Fruit fly (Drosophila melanogaster): ENCODE data around the gene Swt1.

Swt1 gene

DNA sequence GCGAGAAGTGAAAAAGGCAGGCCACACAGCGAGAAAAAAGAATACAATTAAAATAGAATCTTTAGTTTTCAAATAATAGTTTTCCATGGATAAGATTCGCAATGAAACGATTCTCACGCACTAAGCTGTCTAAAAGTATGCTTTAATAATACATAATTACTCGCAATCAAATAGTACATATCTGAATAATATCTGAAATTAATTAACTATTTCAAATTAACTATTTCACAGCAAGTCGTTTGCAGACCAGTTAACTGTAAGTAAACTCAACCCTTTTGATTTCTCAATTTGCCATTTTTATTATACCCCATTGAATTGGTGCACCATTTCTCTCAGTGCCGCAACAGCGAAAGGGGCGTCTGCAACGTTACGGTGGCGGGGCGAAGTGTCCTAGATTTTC is 35.2 kb upstream of the Swt1 start (continued):
- TF ChIP-seq CG17802 (tag; optimal IDR thresholded peaks at IDR 0.05): no peak
- TF ChIP-seq eyg (GFP tag; optimal IDR thresholded peaks at IDR 0.05): no peak
- TF ChIP-seq CG31365 (tag; optimal IDR thresholded peaks at IDR 0.05): no peak
- TF ChIP-seq CG16815 (GFP tag; optimal IDR thresholded peaks at IDR 0.05): no peak
- TF ChIP-seq CG30020 (tag; optimal IDR thresholded peaks at IDR 0.05): no peak
- no peak for TF ChIP-seq D19A (tag; optimal IDR thresholded peaks at IDR 0.05)
- no peak for TF ChIP-seq dimm (GFP tag; IDR thresholded peaks at IDR 0.05)
- no peak for TF ChIP-seq CG8359 (GFP tag; optimal IDR thresholded peaks at IDR 0.05; ENCODE audit: borderline replicate concordance)
- TF ChIP-seq bbx (GFP tag; IDR thresholded peaks at IDR 0.05; ENCODE audit: partially characterized antibody): no peak
- no peak for TF ChIP-seq CG9609 (GFP tag; optimal IDR thresholded peaks at IDR 0.05)
- no peak for TF ChIP-seq Blimp-1 (GFP tag; optimal IDR thresholded peaks at IDR 0.05)
- peak; percentile 33 for TF ChIP-seq CG10147 (GFP tag; optimal IDR thresholded peaks at IDR 0.05)
- TF ChIP-seq HHEX (GFP tag; optimal IDR thresholded peaks at IDR 0.05): peak; percentile 25
- TF ChIP-seq CG1602 (GFP tag; optimal IDR thresholded peaks at IDR 0.05): no peak
- no peak for TF ChIP-seq nerfin-2 (GFP tag; IDR thresholded peaks at IDR 0.05; ENCODE audit: partially characterized antibody)
- TF ChIP-seq CG9817 (tag; optimal IDR thresholded peaks at IDR 0.05): no peak
- no peak for TF ChIP-seq yki (optimal IDR thresholded peaks at IDR 0.05)
- no peak for TF ChIP-seq CHES-1-like (GFP tag; optimal IDR thresholded peaks at IDR 0.05)
- no peak for TF ChIP-seq B-H1 (GFP tag; IDR thresholded peaks at IDR 0.05)
- no peak for TF ChIP-seq ash1 (GFP tag; optimal IDR thresholded peaks at IDR 0.05)
- no peak for TF ChIP-seq Asciz (GFP tag; optimal IDR thresholded peaks at IDR 0.05)
- no peak for TF ChIP-seq CG10959 (GFP tag; IDR thresholded peaks at IDR 0.05)
- TF ChIP-seq CG12071 (GFP tag; optimal IDR thresholded peaks at IDR 0.05): no peak
- TF ChIP-seq unpg (GFP tag; optimal IDR thresholded peaks at IDR 0.05): peak; percentile 13
- no peak for TF ChIP-seq fd64A (GFP tag; optimal IDR thresholded peaks at IDR 0.05)
- no peak for TF ChIP-seq CG18764 (GFP tag; optimal IDR thresholded peaks at IDR 0.05)
- TF ChIP-seq Hand (GFP tag; optimal IDR thresholded peaks at IDR 0.05): peak; percentile 60
- no peak for TF ChIP-seq CG16813 (GFP tag; IDR thresholded peaks at IDR 0.05; ENCODE audit: partially characterized antibody)
- peak; percentile 2 for TF ChIP-seq Nf-YC (tag; optimal IDR thresholded peaks at IDR 0.05)
- TF ChIP-seq CG9437 (GFP tag; optimal IDR thresholded peaks at IDR 0.05): peak; percentile 3
- no peak for TF ChIP-seq E2f2 (GFP tag; IDR thresholded peaks at IDR 0.05)
- peak; percentile 21 for TF ChIP-seq Sox102F (GFP tag; optimal IDR thresholded peaks at IDR 0.05)
- TF ChIP-seq Bdp1 (GFP tag; optimal IDR thresholded peaks at IDR 0.05): no peak
- TF ChIP-seq trh (GFP tag; optimal IDR thresholded peaks at IDR 0.05): no peak
- peak; percentile 14 for TF ChIP-seq CG6765 (GFP tag; optimal IDR thresholded peaks at IDR 0.05)
- TF ChIP-seq H15 (GFP tag; IDR thresholded peaks at IDR 0.05): no peak
- TF ChIP-seq Meics (GFP tag; optimal IDR thresholded peaks at IDR 0.05): peak; percentile 64
- TF ChIP-seq CG7745 (tag; optimal IDR thresholded peaks at IDR 0.05): no peak
- TF ChIP-seq CG10321 (GFP tag; IDR thresholded peaks at IDR 0.05): no peak
- TF ChIP-seq ap (GFP tag; IDR thresholded peaks at IDR 0.05): no peak
- TF ChIP-seq CG32532 (GFP tag; IDR thresholded peaks at IDR 0.05): no peak
- TF ChIP-seq ara (GFP tag; IDR thresholded peaks at IDR 0.05): no peak
- TF ChIP-seq ssp (GFP tag; IDR thresholded peaks at IDR 0.05): no peak
- no peak for TF ChIP-seq CG1792 (GFP tag; optimal IDR thresholded peaks at IDR 0.05)
- no peak for TF ChIP-seq btn (GFP tag; optimal IDR thresholded peaks at IDR 0.05)
- TF ChIP-seq seq (GFP tag; IDR thresholded peaks at IDR 0.05): no peak
- no peak for TF ChIP-seq ac (GFP tag; optimal IDR thresholded peaks at IDR 0.05)
- no peak for TF ChIP-seq her (GFP tag; optimal IDR thresholded peaks at IDR 0.05)
- peak; percentile 49 for TF ChIP-seq Deaf1 (tag; optimal IDR thresholded peaks at IDR 0.05)
- TF ChIP-seq toy (GFP tag; IDR thresholded peaks at IDR 0.05): no peak
- no peak for TF ChIP-seq p53 (GFP tag; optimal IDR thresholded peaks at IDR 0.05)
- no peak for TF ChIP-seq pfk (GFP tag; optimal IDR thresholded peaks at IDR 0.05)

Data from whole organism, embryonic.